Worm (Caenorhabditis elegans): Measurements from ENCODE around the gene str-109.

ce11 chrV:16148805-16149204 is 13.2 kb downstream of the str-109 start, which contains the start of gene F10A3.4:
- TF ChIP-seq him-1 (tag; optimal IDR thresholded peaks at IDR 0.05) (no peak), W03F9.2 (tag; optimal IDR thresholded peaks at IDR 0.05) (no peak), dao-5 (tag; optimal IDR thresholded peaks at IDR 0.05) (no peak)

All from whole organism, L4/young adult.